Fruit fly (Drosophila melanogaster) whole organism, embryonic: ENCODE data around the gene CG10584.

ENCODE experiments used
- CG10431 ChIP-seq: fragments of 200-800 bp; sonication (Bioruptor generic); optimal IDR thresholded peaks from 3 replicates; lab custom pipeline; 2018; ENCODE audit warnings: missing biosample characterization, mild to moderate bottlenecking, missing genetic modification characterization
- CG11247 ChIP-seq: fragments of 200-800 bp; sonication (Bioruptor generic); IDR thresholded peaks from 2 replicates; pipeline ENCODE4 v1.3.6; 2022; ENCODE audit warnings: missing biosample characterization, missing genetic modification characterization
- CG11504 ChIP-seq: fragments of 200-800 bp; sonication (Bioruptor generic); optimal IDR thresholded peaks from 3 replicates; lab custom pipeline; 2019; ENCODE audit warnings: missing biosample characterization, mild to moderate bottlenecking, missing genetic modification characterization, moderate library complexity
- CG11723 ChIP-seq: fragments of 200-800 bp; sonication (Bioruptor generic); optimal IDR thresholded peaks from 2 replicates; lab custom pipeline; 2017; ENCODE audit warnings: missing biosample characterization, mild to moderate bottlenecking, missing genetic modification characterization
- CG12942 ChIP-seq: fragments of 200-800 bp; sonication (Bioruptor generic); optimal IDR thresholded peaks from 3 replicates; lab custom pipeline; 2016; ENCODE audit warnings: missing biosample characterization, missing genetic modification characterization
- CG13287 ChIP-seq: fragments of 200-800 bp; sonication (Bioruptor generic); IDR thresholded peaks from 2 replicates; pipeline ENCODE4 v1.3.6; 2022; ENCODE audit warnings: missing biosample characterization, missing genetic modification characterization; ENCODE audit not compliant: partially characterized antibody
- CG14965 ChIP-seq: fragments of 200-800 bp; sonication (Bioruptor generic); optimal IDR thresholded peaks from 2 replicates; lab custom pipeline; 2016; ENCODE audit warnings: missing biosample characterization, missing genetic modification characterization, borderline replicate concordance
- CG15073 ChIP-seq: fragments of 200-800 bp; sonication (Bioruptor generic); optimal IDR thresholded peaks from 2 replicates; lab custom pipeline; 2016; ENCODE audit warnings: missing biosample characterization, missing genetic modification characterization
- CG15269 ChIP-seq: fragments of 200-800 bp; sonication (Bioruptor generic); optimal IDR thresholded peaks from 2 replicates; lab custom pipeline; 2018; ENCODE audit warnings: missing biosample characterization, mild to moderate bottlenecking, missing genetic modification characterization, moderate library complexity
- CG1832 ChIP-seq: fragments of 200-800 bp; sonication (Bioruptor generic); optimal IDR thresholded peaks from 2 replicates; lab custom pipeline; 2017; ENCODE audit warnings: missing biosample characterization, mild to moderate bottlenecking, missing genetic modification characterization, inconsistent platforms
- CG2120 ChIP-seq: fragments of 200-800 bp; sonication (Bioruptor generic); optimal IDR thresholded peaks from 3 replicates; lab custom pipeline; 2016; ENCODE audit warnings: missing biosample characterization, missing genetic modification characterization
- CG2678 ChIP-seq: fragments of 200-800 bp; sonication (Bioruptor generic); optimal IDR thresholded peaks from 3 replicates; lab custom pipeline; 2019; ENCODE audit warnings: missing biosample characterization, mild to moderate bottlenecking, missing genetic modification characterization, moderate library complexity
- CG32767 ChIP-seq: fragments of 200-800 bp; sonication (Bioruptor generic); IDR thresholded peaks from 2 replicates; pipeline ENCODE4 v1.3.6; 2022; ENCODE audit warnings: missing biosample characterization, missing genetic modification characterization
- CG3407 ChIP-seq: fragments of 200-800 bp; sonication (Bioruptor generic); optimal IDR thresholded peaks from 2 replicates; lab custom pipeline; 2018; ENCODE audit warnings: missing biosample characterization, mild to moderate bottlenecking, missing genetic modification characterization
- CG3847 ChIP-seq: fragments of 200-800 bp; sonication (Bioruptor generic); IDR thresholded peaks from 2 replicates; pipeline ENCODE4 v1.3.6; 2022; ENCODE audit warnings: missing biosample characterization, missing genetic modification characterization
- CG4282 ChIP-seq: fragments of 200-800 bp; sonication (Bioruptor generic); optimal IDR thresholded peaks from 2 replicates; lab custom pipeline; 2016; ENCODE audit warnings: missing biosample characterization, missing genetic modification characterization
- CG4730 ChIP-seq: fragments of 200-800 bp; sonication (Bioruptor generic); IDR thresholded peaks from 2 replicates; pipeline ENCODE4 v1.3.6; 2022; ENCODE audit warnings: missing biosample characterization, missing genetic modification characterization
- CG6254 ChIP-seq: fragments of 200-800 bp; sonication (Bioruptor generic); optimal IDR thresholded peaks from 3 replicates; lab custom pipeline; 2017; ENCODE audit warnings: mild to moderate bottlenecking, missing biosample characterization, missing genetic modification reagents, missing genetic modification characterization
- CG6765 ChIP-seq: fragments of 200-800 bp; sonication (Bioruptor generic); optimal IDR thresholded peaks from 3 replicates; lab custom pipeline; 2017; ENCODE audit warnings: missing biosample characterization, mild to moderate bottlenecking, missing genetic modification characterization
- CG7786 ChIP-seq: fragments of 200-800 bp; sonication (Bioruptor generic); optimal IDR thresholded peaks from 2 replicates; lab custom pipeline; 2016; ENCODE audit warnings: missing biosample characterization, missing genetic modification characterization
- CG7928 ChIP-seq: fragments of 200-800 bp; sonication (Bioruptor generic); optimal IDR thresholded peaks from 2 replicates; lab custom pipeline; 2017; ENCODE audit warnings: missing biosample characterization, mild to moderate bottlenecking, missing genetic modification characterization
- CG9932 ChIP-seq: fragments of 200-800 bp; sonication (Bioruptor generic); IDR thresholded peaks from 2 replicates; pipeline ENCODE4 v1.3.6; 2022; ENCODE audit warnings: missing biosample characterization, missing genetic modification characterization
- Hr78 ChIP-seq, 2 experiments: fragments of 200-800 bp in 1 of 2; fragments of >200 bp in 1 of 2; sonication (Bioruptor generic) in 1 of 2; optimal IDR thresholded peaks; 2 replicates each; lab custom pipeline; 2017 to 2019; ENCODE audit warnings: missing biosample characterization in 2 of 2, missing genetic modification characterization in 2 of 2, mild to moderate bottlenecking in 1 of 2, moderate library complexity in 1 of 2
- Lhr ChIP-seq: fragments of 200-800 bp; sonication (Bioruptor generic); optimal IDR thresholded peaks from 3 replicates; lab custom pipeline; 2017; ENCODE audit warnings: mild to moderate bottlenecking, missing biosample characterization, missing genetic modification reagents, missing genetic modification characterization
- NC2α ChIP-seq: fragments of 200-800 bp; sonication (Bioruptor generic); optimal IDR thresholded peaks from 2 replicates; lab custom pipeline; 2016; ENCODE audit warnings: missing biosample characterization, missing genetic modification characterization
- Neu2 ChIP-seq: fragments of 200-800 bp; sonication (Bioruptor generic); optimal IDR thresholded peaks from 3 replicates; lab custom pipeline; 2016; ENCODE audit warnings: missing biosample characterization, missing genetic modification characterization, borderline replicate concordance
- Sry-β ChIP-seq: fragments of 200-800 bp; sonication (Bioruptor generic); optimal IDR thresholded peaks from 2 replicates; lab custom pipeline; 2018; ENCODE audit warnings: missing biosample characterization, mild to moderate bottlenecking, missing genetic modification characterization, moderate library complexity
- Trl ChIP-seq, 3 experiments: fragments of >200 bp in 2 of 3; fragments of 200-800 bp in 1 of 3; sonication (Bioruptor generic) in 1 of 3; optimal IDR thresholded peaks; 2 replicates in 1 of 3; 3 replicates in 2 of 3; lab custom pipeline; 2016 to 2017; ENCODE audit warnings: missing biosample characterization in 1 of 3, missing genetic modification characterization in 1 of 3
- ato ChIP-seq: fragments of 200-800 bp; sonication (Bioruptor generic); IDR thresholded peaks from 2 replicates; pipeline ENCODE4 v1.3.6; 2022; ENCODE audit warnings: missing biosample characterization, missing genetic modification characterization; ENCODE audit not compliant: partially characterized antibody
- bowl ChIP-seq: fragments of 200-800 bp; sonication (Bioruptor generic); IDR thresholded peaks from 2 replicates; pipeline ENCODE4 v1.3.6; 2022; ENCODE audit warnings: missing biosample characterization, missing genetic modification characterization
- cad ChIP-seq: fragments of >200 bp; optimal IDR thresholded peaks from 2 replicates; lab custom pipeline; 2017; ENCODE audit warnings: missing biosample characterization, missing genetic modification characterization
- da ChIP-seq: fragments of 200-800 bp; sonication (Bioruptor generic); optimal IDR thresholded peaks from 2 replicates; lab custom pipeline; 2016; ENCODE audit warnings: missing biosample characterization, missing genetic modification characterization
- dimm ChIP-seq: fragments of 200-800 bp; sonication (Bioruptor generic); IDR thresholded peaks from 2 replicates; pipeline ENCODE4 v1.3.6; 2022; ENCODE audit warnings: missing biosample characterization, missing genetic modification characterization
- en ChIP-seq: fragments of 200-800 bp; sonication (Bioruptor generic); optimal IDR thresholded peaks from 2 replicates; lab custom pipeline; 2016; ENCODE audit warnings: missing biosample characterization, missing genetic modification characterization
- gfzf ChIP-seq: fragments of 200-800 bp; sonication (Bioruptor generic); optimal IDR thresholded peaks from 2 replicates; lab custom pipeline; 2016; ENCODE audit warnings: missing biosample characterization, mild to moderate bottlenecking, missing genetic modification characterization, moderate library complexity
- grau ChIP-seq: fragments of 200-800 bp; optimal IDR thresholded peaks from 3 replicates; lab custom pipeline; 2019; ENCODE audit warnings: missing biosample characterization, mild to moderate bottlenecking, missing genetic modification characterization, moderate library complexity
- jigr1 ChIP-seq: fragments of 200-800 bp; sonication (Bioruptor generic); IDR thresholded peaks from 3 replicates; pipeline ENCODE4 v1.3.6; 2022; ENCODE audit warnings: missing biosample characterization, missing genetic modification characterization
- lmd ChIP-seq: fragments of 200-800 bp; sonication (Bioruptor generic); IDR thresholded peaks from 2 replicates; pipeline ENCODE4 v1.3.6; 2022; ENCODE audit warnings: missing biosample characterization, missing genetic modification characterization
- maf-S ChIP-seq: fragments of 200-800 bp; sonication (Bioruptor generic); optimal IDR thresholded peaks from 2 replicates; lab custom pipeline; 2016; ENCODE audit warnings: missing biosample characterization, missing genetic modification characterization
- mam ChIP-seq: fragments of 200-800 bp; sonication (Bioruptor generic); optimal IDR thresholded peaks from 3 replicates; lab custom pipeline; 2016; ENCODE audit warnings: missing biosample characterization, missing genetic modification characterization
- nau ChIP-seq: fragments of 200-800 bp; sonication (Bioruptor generic); optimal IDR thresholded peaks from 3 replicates; lab custom pipeline; 2017; ENCODE audit warnings: missing biosample characterization, mild to moderate bottlenecking, missing genetic modification characterization, missing genetic modification reagents
- ro ChIP-seq: fragments of 200-800 bp; sonication (Bioruptor generic); IDR thresholded peaks from 2 replicates; pipeline ENCODE4 v1.3.6; 2022; ENCODE audit warnings: missing biosample characterization, missing genetic modification characterization
- sens-2 ChIP-seq: fragments of 200-800 bp; sonication (Bioruptor generic); IDR thresholded peaks from 2 replicates; pipeline ENCODE4 v1.3.6; 2022; ENCODE audit warnings: missing biosample characterization, missing genetic modification characterization
- sim ChIP-seq: fragments of 200-800 bp; sonication (Bioruptor generic); IDR thresholded peaks from 2 replicates; pipeline ENCODE4 v1.3.6; 2022; ENCODE audit warnings: missing biosample characterization, missing genetic modification characterization
- tll ChIP-seq, 2 experiments: fragments of 200-800 bp in 1 of 2; fragments of >200 bp in 1 of 2; sonication (Bioruptor generic) in 1 of 2; optimal IDR thresholded peaks; 2 replicates each; lab custom pipeline; 2017 to 2019; ENCODE audit warnings: missing biosample characterization in 2 of 2, missing genetic modification characterization in 2 of 2, mild to moderate bottlenecking in 1 of 2, moderate library complexity in 1 of 2
- unpg ChIP-seq: fragments of 200-800 bp; sonication (Bioruptor generic); optimal IDR thresholded peaks from 3 replicates; lab custom pipeline; 2018; ENCODE audit warnings: missing biosample characterization, mild to moderate bottlenecking, missing genetic modification characterization, moderate library complexity
- zen2 ChIP-seq: fragments of 200-800 bp; sonication (Bioruptor generic); IDR thresholded peaks from 3 replicates; pipeline ENCODE4 v1.3.6; 2022; ENCODE audit warnings: missing biosample characterization, missing genetic modification characterization; ENCODE audit not compliant: partially characterized antibody
- zfh1 ChIP-seq: fragments of 200-800 bp; sonication (Bioruptor generic); IDR thresholded peaks from 3 replicates; pipeline ENCODE4 v1.3.6; 2022; ENCODE audit warnings: missing biosample characterization, missing genetic modification characterization

Gene CG10584

dm6 chr3L:21007364-21008254, 23.6 kb downstream of the CG10584 start (continued):
- TF ChIP-seq Hr78 (GFP tag; optimal IDR thresholded peaks at IDR 0.05; lab: Kevin White, UChicago), result peak in 1 of 2 experiments; percentile 14
- no peak for TF ChIP-seq CG7786 (GFP tag; lab: Kevin White, UChicago)
- TF ChIP-seq zfh1 (GFP tag; lab: Robert Waterston, UW), result no peak
- no peak for TF ChIP-seq gfzf (GFP tag; lab: Kevin White, UChicago)
- TF ChIP-seq CG14965 (GFP tag; lab: Kevin White, UChicago), result no peak
- TF ChIP-seq maf-S (GFP tag; lab: Kevin White, UChicago), result no peak
- TF ChIP-seq CG11504 (tag; lab: Kevin White, UChicago), result peak; percentile 73
- peak; percentile 66 for TF ChIP-seq CG3407 (GFP tag; lab: Kevin White, UChicago)
- TF ChIP-seq CG10431 (GFP tag; lab: Kevin White, UChicago), result no peak
- peak; percentile 14 for TF ChIP-seq CG12942
- no peak for TF ChIP-seq sim (GFP tag; lab: Robert Waterston, UW)
- no peak for TF ChIP-seq jigr1 (GFP tag; lab: Robert Waterston, UW)
- no peak for TF ChIP-seq bowl (GFP tag; lab: Robert Waterston, UW)
- no peak for TF ChIP-seq unpg (GFP tag; lab: Kevin White, UChicago)
- TF ChIP-seq NC2α (GFP tag; lab: Kevin White, UChicago), result peak; percentile 11
- no peak for TF ChIP-seq da (GFP tag; lab: Kevin White, UChicago)
- no peak for TF ChIP-seq CG9932 (GFP tag; lab: Robert Waterston, UW)
- TF ChIP-seq en (GFP tag; lab: Kevin White, UChicago), result no peak
- TF ChIP-seq CG4282 (GFP tag; lab: Kevin White, UChicago), result no peak
- no peak for TF ChIP-seq CG3847 (GFP tag; lab: Robert Waterston, UW)
- no peak for TF ChIP-seq CG2120 (GFP tag; lab: Kevin White, UChicago)
- TF ChIP-seq dimm, result no peak
- TF ChIP-seq tll (GFP tag; optimal IDR thresholded peaks at IDR 0.05; lab: Kevin White, UChicago), result peak in 1 of 2 experiments; percentile 57
- no peak for TF ChIP-seq Lhr (GFP tag; lab: Kevin White, UChicago)
- no peak for TF ChIP-seq grau
- TF ChIP-seq nau (GFP tag; lab: Kevin White, UChicago), result no peak
- no peak for TF ChIP-seq CG11247 (GFP tag; lab: Robert Waterston, UW)
- no peak for TF ChIP-seq mam (GFP tag; lab: Kevin White, UChicago)
- peak; percentile 10 for TF ChIP-seq CG11723 (GFP tag; lab: Kevin White, UChicago)
- no peak for TF ChIP-seq CG15073 (GFP tag; lab: Kevin White, UChicago)
- no peak for TF ChIP-seq CG13287 (GFP tag; lab: Robert Waterston, UW)
- no peak for TF ChIP-seq sens-2
- no peak for TF ChIP-seq Sry-β (GFP tag; lab: Kevin White, UChicago)
- no peak for TF ChIP-seq CG15269
- TF ChIP-seq CG6254 (GFP tag; lab: Kevin White, UChicago), result peak; percentile 4
- TF ChIP-seq cad, result no peak
- TF ChIP-seq CG1832, result no peak
- TF ChIP-seq lmd, result no peak
- TF ChIP-seq CG4730 (GFP tag; lab: Robert Waterston, UW), result no peak
- no peak for TF ChIP-seq CG7928 (GFP tag; lab: Kevin White, UChicago)
- no peak for TF ChIP-seq CG2678 (tag; lab: Kevin White, UChicago)
- no peak for TF ChIP-seq CG32767 (GFP tag; lab: Robert Waterston, UW)
- TF ChIP-seq Neu2 (GFP tag; lab: Kevin White, UChicago), result no peak
- peak; percentile 44 to 59 for TF ChIP-seq Trl (optimal IDR thresholded peaks at IDR 0.05; lab: Kevin White, UChicago)
- TF ChIP-seq Trl (GFP tag; optimal IDR thresholded peaks at IDR 0.05; lab: Kevin White, UChicago), result peak; percentile 18
- no peak for TF ChIP-seq ro (GFP tag; lab: Robert Waterston, UW)
- TF ChIP-seq CG6765 (GFP tag; lab: Kevin White, UChicago), result no peak
- no peak for TF ChIP-seq ato
- TF ChIP-seq zen2 (GFP tag; lab: Robert Waterston, UW), result no peak
